Worm (Caenorhabditis elegans) whole organism, L2 larva: ENCODE data around the gene F56A11.6.

Experiments
- ama-1 ChIP-seq: fragments of 150-350 bp; optimal IDR thresholded peaks from 2 replicates; lab custom pipeline; 2018; ENCODE audit warnings: inconsistent platforms
- gmeb-1 ChIP-seq: fragments of 150-350 bp; optimal IDR thresholded peaks from 2 replicates; lab custom pipeline; 2014; ENCODE audit warnings: missing biosample characterization, missing genetic modification characterization
- lin-11 ChIP-seq: fragments of 150-350 bp; sonication (generic microtip); optimal IDR thresholded peaks from 2 replicates; lab custom pipeline; 2014; ENCODE audit warnings: missing biosample characterization, missing genetic modification characterization, inconsistent platforms, mixed read lengths
- mdl-1 ChIP-seq, 2 experiments: fragments of 150-350 bp in 1 of 2; sonication (generic microtip) in 1 of 2; optimal IDR thresholded peaks; 2 replicates each; lab custom pipeline; 2017; ENCODE audit warnings: missing biosample characterization in 2 of 2, missing genetic modification characterization in 2 of 2
- nhr-12 ChIP-seq: fragments of 150-350 bp; optimal IDR thresholded peaks from 2 replicates; lab custom pipeline; 2014; ENCODE audit warnings: missing biosample characterization, missing genetic modification characterization
- nhr-23 ChIP-seq: fragments of 150-350 bp; optimal IDR thresholded peaks from 2 replicates; lab custom pipeline; 2014; ENCODE audit warnings: missing biosample characterization, missing genetic modification reagents, missing genetic modification characterization
- nhr-237 ChIP-seq: fragments of 150-350 bp; optimal IDR thresholded peaks from 2 replicates; lab custom pipeline; 2014; ENCODE audit warnings: missing biosample characterization, missing genetic modification characterization
- nhr-25 ChIP-seq: fragments of 150-350 bp; sonication (generic microtip); optimal IDR thresholded peaks from 3 replicates; lab custom pipeline; 2014; ENCODE audit warnings: missing biosample characterization, missing genetic modification characterization
- sma-3 ChIP-seq: sonication (generic microtip); optimal IDR thresholded peaks from 2 replicates; lab custom pipeline; 2016; ENCODE audit warnings: missing genetic modification reagents, missing genetic modification characterization, missing compliant biosample characterization
- unc-39 ChIP-seq: fragments of 150-350 bp; optimal IDR thresholded peaks from 2 replicates; lab custom pipeline; 2014; ENCODE audit warnings: missing biosample characterization, missing genetic modification characterization
- ztf-11 ChIP-seq: sonication (generic microtip); optimal IDR thresholded peaks from 2 replicates; lab custom pipeline; 2017; ENCODE audit warnings: missing biosample characterization, missing genetic modification characterization

- no peak for TF ChIP-seq nhr-25
- no peak for TF ChIP-seq sma-3 (GFP tag; lab: Kevin White, UChicago)
- TF ChIP-seq nhr-23 = no peak
- TF ChIP-seq unc-39 (tag; lab: Kevin White, UChicago) = no peak
- no peak for TF ChIP-seq ama-1 (lab: Kevin White, UChicago)
- TF ChIP-seq ztf-11 (tag; lab: Kevin White, UChicago) = no peak
- no peak for TF ChIP-seq mdl-1 (tag; optimal IDR thresholded peaks at IDR 0.05; lab: Kevin White, UChicago)
- no peak for TF ChIP-seq nhr-237 (tag; lab: Kevin White, UChicago)
- no peak for TF ChIP-seq nhr-12 (tag; lab: Kevin White, UChicago)
- no peak for TF ChIP-seq lin-11 (tag; lab: Kevin White, UChicago)
- TF ChIP-seq gmeb-1 (tag; lab: Kevin White, UChicago) = no peak
Observed at ce11 chrIV:604144-604543, 22.1 kb upstream of the F56A11.6 start, which contains the start of gene col-102.
